Worm (Caenorhabditis elegans) whole organism, late embryonic: ENCODE results near the gene cyp-33C2.
A peak's percentile ranks its signal among the peaks of the same experiment; 100 is the strongest.

Experiments
- F13H6.1 ChIP-seq: sonication (generic microtip); optimal IDR thresholded peaks from 2 replicates; lab custom pipeline; 2016; ENCODE audit warnings: missing genetic modification characterization, missing compliant biosample characterization
- K09A11.1 ChIP-seq: sonication (generic microtip); optimal IDR thresholded peaks from 2 replicates; lab custom pipeline; 2017; ENCODE audit warnings: antibody characterized with exemption, mild to moderate bottlenecking, missing genetic modification characterization, missing compliant biosample characterization; ENCODE audit not compliant: insufficient read depth
- T23F11.4 ChIP-seq: fragments of 200-800 bp; sonication (Bioruptor generic); optimal IDR thresholded peaks from 2 replicates; lab custom pipeline; 2018; ENCODE audit warnings: mild to moderate bottlenecking, missing genetic modification characterization, missing compliant biosample characterization
- ahr-1 ChIP-seq: sonication (generic microtip); optimal IDR thresholded peaks from 2 replicates; lab custom pipeline; 2016; ENCODE audit warnings: missing genetic modification characterization, missing compliant biosample characterization
- ama-1 ChIP-seq: fragments of 150-350 bp; optimal IDR thresholded peaks from 2 replicates; lab custom pipeline; 2014
- ceh-18 ChIP-seq: sonication (generic microtip); optimal IDR thresholded peaks from 2 replicates; lab custom pipeline; 2016; ENCODE audit warnings: missing genetic modification characterization, missing compliant biosample characterization
- ceh-31 ChIP-seq: sonication (generic microtip); optimal IDR thresholded peaks from 2 replicates; lab custom pipeline; 2016; ENCODE audit warnings: missing genetic modification characterization, missing compliant biosample characterization
- ceh-45 ChIP-seq: fragments of 200-800 bp; sonication (Bioruptor generic); IDR thresholded peaks from 2 replicates; pipeline ENCODE4 v1.3.6; 2022; ENCODE audit warnings: missing genetic modification reagents, missing genetic modification characterization, missing compliant biosample characterization
- ceh-9 ChIP-seq: sonication (generic microtip); optimal IDR thresholded peaks from 2 replicates; lab custom pipeline; 2016; ENCODE audit warnings: mild to moderate bottlenecking, missing genetic modification characterization, inconsistent platforms, missing compliant biosample characterization
- che-1 ChIP-seq: sonication (generic microtip); optimal IDR thresholded peaks from 2 replicates; lab custom pipeline; 2016; ENCODE audit warnings: mild to moderate bottlenecking, missing genetic modification characterization, missing compliant biosample characterization
- dmd-4 ChIP-seq: sonication (generic microtip); optimal IDR thresholded peaks from 2 replicates; lab custom pipeline; 2016; ENCODE audit warnings: borderline replicate concordance, missing genetic modification characterization, missing compliant biosample characterization
- dve-1 ChIP-seq: sonication (generic microtip); optimal IDR thresholded peaks from 2 replicates; lab custom pipeline; 2017; ENCODE audit warnings: antibody characterized with exemption, mild to moderate bottlenecking, missing genetic modification characterization, missing compliant biosample characterization
- elt-4 ChIP-seq: sonication (generic microtip); optimal IDR thresholded peaks from 2 replicates; lab custom pipeline; 2016; ENCODE audit warnings: missing genetic modification characterization, missing compliant biosample characterization
- ets-4 ChIP-seq: sonication (generic microtip); optimal IDR thresholded peaks from 2 replicates; lab custom pipeline; 2016; ENCODE audit warnings: missing genetic modification characterization, missing compliant biosample characterization
- eyg-1 ChIP-seq: sonication (generic microtip); optimal IDR thresholded peaks from 2 replicates; lab custom pipeline; 2016; ENCODE audit warnings: missing genotype, missing genetic modification characterization, missing compliant biosample characterization
- fkh-6 ChIP-seq: sonication (generic microtip); optimal IDR thresholded peaks from 2 replicates; lab custom pipeline; 2016; ENCODE audit warnings: missing genetic modification characterization, missing compliant biosample characterization
- hlh-15 ChIP-seq: sonication (generic microtip); optimal IDR thresholded peaks from 2 replicates; lab custom pipeline; 2016; ENCODE audit warnings: missing genetic modification characterization, missing compliant biosample characterization
- hlh-30 ChIP-seq: sonication (generic microtip); optimal IDR thresholded peaks from 2 replicates; lab custom pipeline; 2017; ENCODE audit warnings: antibody characterized with exemption, missing genetic modification characterization, missing compliant biosample characterization; ENCODE audit not compliant: insufficient read depth
- lim-6 ChIP-seq: sonication (generic microtip); optimal IDR thresholded peaks from 2 replicates; lab custom pipeline; 2016; ENCODE audit warnings: missing genetic modification characterization, missing compliant biosample characterization
- mec-3 ChIP-seq: sonication (generic microtip); optimal IDR thresholded peaks from 2 replicates; lab custom pipeline; 2016; ENCODE audit warnings: borderline replicate concordance, missing genetic modification characterization, missing compliant biosample characterization
- nfya-1 ChIP-seq: sonication (generic microtip); optimal IDR thresholded peaks from 2 replicates; lab custom pipeline; 2017; ENCODE audit warnings: missing genetic modification characterization, mild to moderate bottlenecking, missing compliant biosample characterization, antibody characterized with exemption, moderate library complexity
- nhr-11 ChIP-seq: fragments of 150-350 bp; optimal IDR thresholded peaks from 2 replicates; lab custom pipeline; 2014; ENCODE audit warnings: missing biosample characterization, missing genetic modification characterization
- nhr-232 ChIP-seq: sonication (generic microtip); optimal IDR thresholded peaks from 2 replicates; lab custom pipeline; 2016; ENCODE audit warnings: missing genetic modification characterization, missing compliant biosample characterization
- npax-4 ChIP-seq: sonication (generic microtip); optimal IDR thresholded peaks from 2 replicates; lab custom pipeline; 2016; ENCODE audit warnings: missing genetic modification characterization, missing compliant biosample characterization
- odd-2 ChIP-seq: sonication (generic microtip); optimal IDR thresholded peaks from 2 replicates; lab custom pipeline; 2017; ENCODE audit warnings: antibody characterized with exemption, mild to moderate bottlenecking, missing genetic modification characterization, missing compliant biosample characterization
- pha-4 ChIP-seq: fragments of 150-350 bp; optimal IDR thresholded peaks from 2 replicates; lab custom pipeline; 2018; ENCODE audit warnings: missing biosample characterization, missing genetic modification reagents, missing genetic modification characterization
- pros-1 ChIP-seq: fragments of 150-350 bp; optimal IDR thresholded peaks from 2 replicates; lab custom pipeline; 2014; ENCODE audit warnings: missing biosample characterization, missing genetic modification reagents, missing genetic modification characterization
- ref-2 ChIP-seq: sonication (generic microtip); optimal IDR thresholded peaks from 2 replicates; lab custom pipeline; 2016; ENCODE audit warnings: missing genetic modification characterization, missing compliant biosample characterization
- rnt-1 ChIP-seq: sonication (generic microtip); optimal IDR thresholded peaks from 2 replicates; lab custom pipeline; 2016; ENCODE audit warnings: missing genetic modification characterization, missing compliant biosample characterization
- sdc-2 ChIP-seq: sonication (generic microtip); optimal IDR thresholded peaks from 2 replicates; lab custom pipeline; 2016; ENCODE audit warnings: missing genotype, missing genetic modification characterization, missing compliant biosample characterization
- sox-2 ChIP-seq: fragments of 200-800 bp; sonication (Bioruptor generic); IDR thresholded peaks from 2 replicates; pipeline ENCODE4 v1.3.6; 2022; ENCODE audit warnings: missing genetic modification reagents, missing genetic modification characterization, missing compliant biosample characterization
- sox-4 ChIP-seq: sonication (generic microtip); optimal IDR thresholded peaks from 2 replicates; lab custom pipeline; 2017; ENCODE audit warnings: mild to moderate bottlenecking, missing genetic modification characterization, inconsistent platforms, missing compliant biosample characterization
- tbx-2 ChIP-seq: sonication (generic microtip); optimal IDR thresholded peaks from 2 replicates; lab custom pipeline; 2016; ENCODE audit warnings: missing genetic modification characterization, missing compliant biosample characterization
- unc-42 ChIP-seq: sonication (generic microtip); optimal IDR thresholded peaks from 2 replicates; lab custom pipeline; 2016; ENCODE audit warnings: missing genotype, missing genetic modification characterization, missing compliant biosample characterization
- unc-86 ChIP-seq: sonication (generic microtip); optimal IDR thresholded peaks from 2 replicates; lab custom pipeline; 2016; ENCODE audit warnings: missing genetic modification characterization, missing compliant biosample characterization
- zip-5 ChIP-seq: sonication (generic microtip); optimal IDR thresholded peaks from 2 replicates; lab custom pipeline; 2016; ENCODE audit warnings: missing genetic modification characterization, missing compliant biosample characterization
- ztf-16 ChIP-seq: sonication (generic microtip); optimal IDR thresholded peaks from 2 replicates; lab custom pipeline; 2017; ENCODE audit warnings: missing genetic modification characterization, missing compliant biosample characterization

Gene cyp-33C2

ce11 chrV:2183162-2183561 lies at the start of gene cyp-33C2:
TSS of gene cyp-33C2 (plus strand) at chrV:2183488.
- TF ChIP-seq elt-4 (tag; lab: Kevin White, UChicago) (no peak), eyg-1 (tag; lab: Kevin White, UChicago) (no peak), ahr-1 (tag; lab: Kevin White, UChicago) (no peak), lim-6 (tag; lab: Kevin White, UChicago) (no peak), K09A11.1 (tag; lab: Kevin White, UChicago) (no peak), dmd-4 (tag; lab: Kevin White, UChicago) (no peak), fkh-6 (tag; lab: Kevin White, UChicago) (no peak), tbx-2 (tag; lab: Kevin White, UChicago) (no peak), mec-3 (tag; lab: Kevin White, UChicago) (no peak), hlh-15 (no peak), sox-2 (no peak), sox-4 (tag; lab: Kevin White, UChicago) (no peak), T23F11.4 (no peak), nhr-232 (tag; lab: Kevin White, UChicago) (no peak), unc-86 (no peak)

ce11 chrV:2133512-2133911 lies 49.8 kb upstream of the cyp-33C2 start:
- TF ChIP-seq F13H6.1 (tag; lab: Kevin White, UChicago) (no peak), dmd-4 (tag; lab: Kevin White, UChicago) (no peak), ama-1 (lab: Kevin White, UChicago) (no peak), tbx-2 (tag; lab: Kevin White, UChicago) (peak; percentile 30), ceh-9 (tag; lab: Kevin White, UChicago) (no peak), ahr-1 (tag; lab: Kevin White, UChicago) (no peak), nfya-1 (peak; percentile 39), rnt-1 (tag; lab: Kevin White, UChicago) (no peak), zip-5 (tag; lab: Kevin White, UChicago) (no peak), hlh-30 (tag; lab: Kevin White, UChicago) (peak; percentile 71), ref-2 (peak; percentile 50), ceh-18 (tag; lab: Kevin White, UChicago) (peak; percentile 67), che-1 (tag; lab: Kevin White, UChicago) (no peak), ceh-31 (peak; percentile 62), unc-42 (tag; lab: Kevin White, UChicago) (peak; percentile 0)
- TF ChIP-seq, all 69 proteins: peak for 7

- peak; percentile 56 for TF ChIP-seq hlh-30 (tag; lab: Kevin White, UChicago)
- TF ChIP-seq dve-1 (tag; lab: Kevin White, UChicago): no peak
- TF ChIP-seq eyg-1 (tag; lab: Kevin White, UChicago): no peak
- no peak for TF ChIP-seq ztf-16 (tag; lab: Kevin White, UChicago)
- no peak for TF ChIP-seq sdc-2 (tag; lab: Kevin White, UChicago)
- no peak for TF ChIP-seq pros-1 (tag; lab: Kevin White, UChicago)
- no peak for TF ChIP-seq nhr-11 (tag; lab: Kevin White, UChicago)
- TF ChIP-seq pha-4 (tag; lab: Kevin White, UChicago): no peak
- no peak for TF ChIP-seq ceh-45 (GFP tag; lab: Robert Waterston, UW)
- peak; percentile 19 for TF ChIP-seq unc-42 (tag; lab: Kevin White, UChicago)
- no peak for TF ChIP-seq ets-4 (tag; lab: Kevin White, UChicago)
- no peak for TF ChIP-seq npax-4 (tag; lab: Kevin White, UChicago)
Measured at ce11 chrV:2134340-2134739, 48.9 kb upstream of the cyp-33C2 start.

ce11 chrV:2135323-2135722 lies 48.0 kb upstream of the cyp-33C2 start:
- peak; percentile 3 for TF ChIP-seq unc-42 (tag; lab: Kevin White, UChicago)
- peak; percentile 21 for TF ChIP-seq sox-4 (tag; lab: Kevin White, UChicago)
- TF ChIP-seq F13H6.1 (tag; lab: Kevin White, UChicago): no peak
- no peak for TF ChIP-seq odd-2 (tag; lab: Kevin White, UChicago)
- TF ChIP-seq, all 69 proteins: peak for 2
